Worm (Caenorhabditis elegans) whole organism, L1 larva: Measurements from ENCODE around the gene sre-10.
A peak's percentile ranks its signal among the peaks of the same experiment; 100 is the strongest.

Experiments
- aha-1 ChIP-seq: fragments of 150-350 bp; optimal IDR thresholded peaks from 2 replicates; lab custom pipeline; 2014; ENCODE audit warnings: missing biosample characterization, missing genetic modification characterization
- alr-1 ChIP-seq: fragments of 200-800 bp; sonication (Bioruptor generic); optimal IDR thresholded peaks from 2 replicates; lab custom pipeline; 2018; ENCODE audit warnings: borderline replicate concordance, mild to moderate bottlenecking, missing genetic modification characterization, missing compliant biosample characterization
- ces-1 ChIP-seq: fragments of 150-350 bp; optimal IDR thresholded peaks from 2 replicates; lab custom pipeline; 2014; ENCODE audit warnings: missing biosample characterization, missing genetic modification reagents, missing genetic modification characterization
- efl-1 ChIP-seq, 4 experiments: fragments of 150-350 bp; optimal IDR thresholded peaks in 3 of 4; peaks in 1 of 4; 1 replicate in 1 of 4; 2 replicates in 3 of 4; lab custom pipeline; 2014; ENCODE audit warnings: missing biosample characterization in 2 of 4, missing genetic modification characterization in 2 of 4, missing genetic modification reagents in 2 of 4
- fkh-10 ChIP-seq: sonication (generic microtip); optimal IDR thresholded peaks from 2 replicates; lab custom pipeline; 2017; ENCODE audit warnings: missing biosample characterization, missing genetic modification reagents, missing genetic modification characterization
- fos-1 ChIP-seq: fragments of 150-350 bp; optimal IDR thresholded peaks from 2 replicates; lab custom pipeline; 2014; ENCODE audit warnings: missing biosample characterization, missing genetic modification characterization
- mep-1 ChIP-seq: fragments of 150-350 bp; optimal IDR thresholded peaks from 2 replicates; lab custom pipeline; 2014; ENCODE audit warnings: missing biosample characterization, missing genetic modification characterization
- nhr-11 ChIP-seq: fragments of 150-350 bp; optimal IDR thresholded peaks from 2 replicates; lab custom pipeline; 2014; ENCODE audit warnings: missing biosample characterization, missing genetic modification characterization
- nhr-28 ChIP-seq: fragments of 150-350 bp; optimal IDR thresholded peaks from 2 replicates; lab custom pipeline; 2014; ENCODE audit warnings: missing biosample characterization, missing genetic modification characterization
- unc-86 ChIP-seq: sonication (generic microtip); optimal IDR thresholded peaks from 2 replicates; lab custom pipeline; 2016; ENCODE audit warnings: missing genetic modification characterization, missing compliant biosample characterization
- ztf-4 ChIP-seq: fragments of 150-350 bp; optimal IDR thresholded peaks from 2 replicates; lab custom pipeline; 2014; ENCODE audit warnings: missing biosample characterization, missing genetic modification characterization

ce11 chrV:7096129-7096730 lies 36.1 kb upstream of the sre-10 start:
- TF ChIP-seq alr-1, result no peak
- no peak for TF ChIP-seq ztf-4 (tag; lab: Kevin White, UChicago)
- no peak for TF ChIP-seq aha-1 (tag; lab: Kevin White, UChicago)
- no peak for TF ChIP-seq fkh-10 (GFP tag; lab: Kevin White, UChicago)
- no peak for TF ChIP-seq nhr-28 (tag; lab: Kevin White, UChicago)
- no peak for TF ChIP-seq efl-1 (optimal IDR thresholded peaks at IDR 0.05; lab: Kevin White, UChicago)
- peak in 1 of 2 experiments; percentile 91 for TF ChIP-seq efl-1 (GFP tag; optimal IDR thresholded peaks at IDR 0.05 in 1 of 2; lab: Kevin White, UChicago)
- no peak for TF ChIP-seq nhr-11 (tag; lab: Kevin White, UChicago)
- no peak for TF ChIP-seq fos-1 (tag; lab: Kevin White, UChicago)
- TF ChIP-seq mep-1 (tag; lab: Kevin White, UChicago), result no peak
- TF ChIP-seq ces-1 (GFP tag; lab: Kevin White, UChicago), result no peak
- TF ChIP-seq unc-86, result no peak
